Worm (Caenorhabditis elegans) whole organism, L3 larva: ENCODE measurements around the gene lite-1.

ENCODE experiments used
- ceh-28 ChIP-seq: fragments of 150-350 bp; optimal IDR thresholded peaks from 2 replicates; lab custom pipeline; 2014; ENCODE audit warnings: missing biosample characterization, missing genetic modification reagents, missing genetic modification characterization
- egl-27 ChIP-seq: sonication (generic microtip); optimal IDR thresholded peaks from 4 replicates; lab custom pipeline; 2017; ENCODE audit warnings: missing biosample characterization, missing genetic modification reagents, missing genetic modification characterization
- elt-3 ChIP-seq, 3 experiments: fragments of 150-350 bp in 1 of 3; sonication (generic microtip) in 2 of 3; optimal IDR thresholded peaks; 2 replicates in 2 of 3; 4 replicates in 1 of 3; lab custom pipeline; 2014 to 2017; ENCODE audit warnings: missing biosample characterization in 3 of 3, missing genetic modification characterization in 3 of 3
- mdl-1 ChIP-seq: fragments of 150-350 bp; optimal IDR thresholded peaks from 2 replicates; lab custom pipeline; 2014; ENCODE audit warnings: missing biosample characterization, missing genetic modification characterization
- mml-1 ChIP-seq: fragments of 150-350 bp; sonication (generic microtip); optimal IDR thresholded peaks from 3 replicates; lab custom pipeline; 2014; ENCODE audit warnings: missing biosample characterization, missing genetic modification characterization
- nhr-11 ChIP-seq: fragments of 150-350 bp; optimal IDR thresholded peaks from 2 replicates; lab custom pipeline; 2014; ENCODE audit warnings: missing biosample characterization, missing genetic modification characterization
- pha-4 ChIP-seq: fragments of 150-350 bp; optimal IDR thresholded peaks from 2 replicates; lab custom pipeline; 2014; ENCODE audit warnings: missing biosample characterization, missing genetic modification reagents, missing genetic modification characterization
- snpc-4 ChIP-seq: fragments of 150-350 bp; optimal IDR thresholded peaks from 2 replicates; lab custom pipeline; 2014; ENCODE audit warnings: missing biosample characterization, missing genetic modification characterization
- unc-39 ChIP-seq: sonication (generic microtip); optimal IDR thresholded peaks from 4 replicates; lab custom pipeline; 2017; ENCODE audit warnings: missing biosample characterization, missing genetic modification characterization
- ztf-11 ChIP-seq: fragments of 150-350 bp; optimal IDR thresholded peaks from 2 replicates; lab custom pipeline; 2014; ENCODE audit warnings: missing biosample characterization, missing genetic modification characterization

DNA sequence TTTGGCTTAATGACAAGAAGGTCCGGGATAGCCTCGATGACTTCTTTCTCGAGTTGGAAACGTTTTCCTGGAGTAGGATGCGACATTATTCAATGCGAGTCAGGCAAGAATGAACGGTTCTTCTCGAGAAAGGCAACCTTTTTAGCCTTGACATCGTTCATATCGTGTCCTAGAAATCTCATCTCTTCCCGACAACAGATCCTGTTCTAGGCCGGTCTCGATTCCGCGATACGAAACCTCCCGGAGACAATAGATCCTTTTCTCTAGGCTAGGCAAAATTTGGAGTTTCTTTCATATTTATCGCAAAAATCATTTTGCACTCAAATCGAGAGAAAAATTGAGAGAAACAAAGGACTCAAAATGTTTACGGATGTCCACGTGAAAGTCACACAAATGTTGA lies 8.4 kb upstream of the lite-1 start, which contains the start of gene rml-3:
- TF ChIP-seq snpc-4 (tag; lab: Kevin White, UChicago) (no peak), mml-1 (tag; lab: Kevin White, UChicago) (no peak), egl-27 (tag; lab: Kevin White, UChicago) (no peak), nhr-11 (tag; lab: Kevin White, UChicago) (no peak), ceh-28 (tag; lab: Kevin White, UChicago) (no peak), pha-4 (tag; lab: Kevin White, UChicago) (no peak), unc-39 (tag; lab: Kevin White, UChicago) (no peak), elt-3 (tag; optimal IDR thresholded peaks at IDR 0.05; lab: Kevin White, UChicago) (no peak), ztf-11 (tag; lab: Kevin White, UChicago) (no peak), mdl-1 (tag; lab: Kevin White, UChicago) (no peak)
